Worm (Caenorhabditis elegans) whole organism, young adult: Measurements from ENCODE around the gene pqn-74.

Experiments used
- B0261.1 ChIP-seq: sonication (generic microtip); optimal IDR thresholded peaks from 2 replicates; lab custom pipeline; 2016; ENCODE audit warnings: mild to moderate bottlenecking, missing genetic modification characterization, moderate library complexity, missing compliant biosample characterization
- F23B12.7 ChIP-seq: sonication (generic microtip); optimal IDR thresholded peaks from 2 replicates; lab custom pipeline; 2017; ENCODE audit warnings: missing genetic modification characterization, mild to moderate bottlenecking, missing compliant biosample characterization, antibody characterized with exemption, moderate library complexity; ENCODE audit not compliant: insufficient read depth
- F49E8.2 ChIP-seq: sonication (generic microtip); optimal IDR thresholded peaks from 3 replicates; lab custom pipeline; 2017; ENCODE audit warnings: missing genetic modification characterization, mild to moderate bottlenecking, missing compliant biosample characterization, antibody characterized with exemption, moderate library complexity; ENCODE audit not compliant: insufficient read depth
- F57A8.1 ChIP-seq: fragments of 200-800 bp; sonication (Bioruptor generic); optimal IDR thresholded peaks from 2 replicates; lab custom pipeline; 2018; ENCODE audit warnings: mild to moderate bottlenecking, missing genetic modification characterization, moderate library complexity, missing compliant biosample characterization
- K12H6.12 ChIP-seq: fragments of 200-800 bp; sonication (Bioruptor generic); optimal IDR thresholded peaks from 2 replicates; lab custom pipeline; 2018; ENCODE audit warnings: mild to moderate bottlenecking, missing genetic modification characterization, missing compliant biosample characterization
- Y53F4B.3 ChIP-seq: fragments of 200-800 bp; sonication (Bioruptor generic); IDR thresholded peaks from 2 replicates; pipeline ENCODE4 v1.3.6; 2022; ENCODE audit warnings: missing genetic modification reagents, missing genetic modification characterization, missing compliant biosample characterization
- Y67H2A.10 ChIP-seq: fragments of 200-800 bp; sonication (Bioruptor generic); conservative IDR thresholded peaks from 2 replicates; pipeline ENCODE4 v1.3.6; 2022; ENCODE audit warnings: missing genetic modification reagents, missing genetic modification characterization, missing compliant biosample characterization
- Y79H2A.3 ChIP-seq: fragments of 200-800 bp; sonication (Bioruptor generic); conservative IDR thresholded peaks from 2 replicates; pipeline ENCODE4 v1.3.6; 2022; ENCODE audit warnings: missing genetic modification reagents, missing genetic modification characterization, missing compliant biosample characterization
- Y95B8A.8 ChIP-seq: fragments of 200-800 bp; sonication (Bioruptor generic); IDR thresholded peaks from 2 replicates; pipeline ENCODE4 v1.3.6; 2022; ENCODE audit warnings: missing genetic modification reagents, missing genetic modification characterization, missing compliant biosample characterization
- ZK185.1 ChIP-seq: sonication (generic microtip); optimal IDR thresholded peaks from 2 replicates; lab custom pipeline; 2016; ENCODE audit warnings: mild to moderate bottlenecking, missing genetic modification characterization, missing compliant biosample characterization; ENCODE audit not compliant: poor library complexity, severe bottlenecking
- ama-1 ChIP-seq, 3 experiments: fragments of 150-350 bp in 1 of 3; sonication (generic microtip) in 2 of 3; optimal IDR thresholded peaks; 2 replicates each; lab custom pipeline; 2014 to 2018; ENCODE audit warnings: missing biosample characterization in 2 of 3, missing genetic modification characterization in 2 of 3, missing genetic modification reagents in 2 of 3
- aptf-2 ChIP-seq: fragments of 200-800 bp; sonication (Bioruptor generic); conservative IDR thresholded peaks from 2 replicates; pipeline ENCODE4 v1.3.6; 2022; ENCODE audit warnings: missing genetic modification reagents, missing genetic modification characterization, missing compliant biosample characterization
- aptf-3 ChIP-seq: fragments of 200-800 bp; sonication (Bioruptor generic); IDR thresholded peaks from 2 replicates; pipeline ENCODE4 v1.3.6; 2022; ENCODE audit warnings: missing genetic modification characterization, missing compliant biosample characterization
- attf-3 ChIP-seq: fragments of 200-800 bp; sonication (Bioruptor generic); conservative IDR thresholded peaks from 2 replicates; pipeline ENCODE4 v1.3.6; 2022; ENCODE audit warnings: missing genetic modification reagents, missing genetic modification characterization, missing compliant biosample characterization
- cebp-2 ChIP-seq: fragments of 200-800 bp; sonication (Bioruptor generic); IDR thresholded peaks from 2 replicates; pipeline ENCODE4 v1.3.6; 2022; ENCODE audit warnings: missing genetic modification characterization, missing compliant biosample characterization
- ceh-91 ChIP-seq: fragments of 200-800 bp; sonication (Bioruptor generic); IDR thresholded peaks from 2 replicates; pipeline ENCODE4 v1.3.6; 2022; ENCODE audit warnings: missing genetic modification reagents, missing genetic modification characterization, missing compliant biosample characterization
- die-1 ChIP-seq: sonication (generic microtip); optimal IDR thresholded peaks from 2 replicates; lab custom pipeline; 2016; ENCODE audit warnings: missing genotype, mild to moderate bottlenecking, missing genetic modification characterization, missing compliant biosample characterization
- efl-1 ChIP-seq: fragments of 150-350 bp; optimal IDR thresholded peaks from 2 replicates; lab custom pipeline; 2014; ENCODE audit warnings: missing biosample characterization, missing genetic modification reagents, missing genetic modification characterization
- egl-18 ChIP-seq: fragments of 200-800 bp; sonication (Bioruptor generic); IDR thresholded peaks from 2 replicates; pipeline ENCODE4 v1.3.6; 2022; ENCODE audit warnings: missing genetic modification reagents, missing genetic modification characterization, missing compliant biosample characterization
- fkh-3 ChIP-seq: sonication (generic microtip); optimal IDR thresholded peaks from 2 replicates; lab custom pipeline; 2016; ENCODE audit warnings: mild to moderate bottlenecking, missing genetic modification characterization, missing compliant biosample characterization
- him-1 ChIP-seq: sonication (generic microtip); optimal IDR thresholded peaks from 2 replicates; lab custom pipeline; 2016; ENCODE audit warnings: missing genotype, missing genetic modification reagents, missing genetic modification characterization, missing compliant biosample characterization
- hlh-26 ChIP-seq: fragments of 200-800 bp; sonication (Bioruptor generic); conservative IDR thresholded peaks from 2 replicates; pipeline ENCODE4 v1.3.6; 2022; ENCODE audit warnings: missing genetic modification reagents, missing genetic modification characterization, missing compliant biosample characterization
- hmg-1.2 ChIP-seq: fragments of 200-800 bp; sonication (Bioruptor generic); IDR thresholded peaks from 2 replicates; pipeline ENCODE4 v1.3.6; 2022; ENCODE audit warnings: missing genetic modification reagents, missing genetic modification characterization, missing compliant biosample characterization
- hrde-1 ChIP-seq: sonication (generic microtip); optimal IDR thresholded peaks from 2 replicates; lab custom pipeline; 2016; ENCODE audit warnings: missing genetic modification characterization, mild to moderate bottlenecking, missing compliant biosample characterization, moderate library complexity, missing genotype, missing genetic modification reagents, borderline replicate concordance
- hsf-1 ChIP-seq: fragments of 200-800 bp; sonication (Bioruptor generic); IDR thresholded peaks from 2 replicates; pipeline ENCODE4 v1.3.6; 2022; ENCODE audit warnings: missing genetic modification reagents, missing genetic modification characterization, missing compliant biosample characterization
- lin-54 ChIP-seq: fragments of 200-800 bp; sonication (Bioruptor generic); optimal IDR thresholded peaks from 2 replicates; lab custom pipeline; 2018; ENCODE audit warnings: mild to moderate bottlenecking, missing genetic modification characterization, missing compliant biosample characterization
- lsl-1 ChIP-seq: fragments of 200-800 bp; sonication (Bioruptor generic); optimal IDR thresholded peaks from 2 replicates; lab custom pipeline; 2018; ENCODE audit warnings: mild to moderate bottlenecking, missing genetic modification characterization, moderate library complexity, missing compliant biosample characterization
- lsy-27 ChIP-seq: sonication (generic microtip); optimal IDR thresholded peaks from 2 replicates; lab custom pipeline; 2017; ENCODE audit warnings: missing genetic modification characterization, mild to moderate bottlenecking, missing compliant biosample characterization, antibody characterized with exemption, missing genotype, borderline replicate concordance; ENCODE audit not compliant: insufficient read depth
- madf-3 ChIP-seq: fragments of 200-800 bp; sonication (Bioruptor generic); IDR thresholded peaks from 2 replicates; pipeline ENCODE4 v1.3.6; 2022; ENCODE audit warnings: missing genetic modification reagents, missing genetic modification characterization, missing compliant biosample characterization
- madf-8 ChIP-seq: fragments of 200-800 bp; sonication (Bioruptor generic); conservative IDR thresholded peaks from 2 replicates; pipeline ENCODE4 v1.3.6; 2022; ENCODE audit warnings: missing genetic modification reagents, missing genetic modification characterization, missing compliant biosample characterization
- nfya-2 ChIP-seq: fragments of 200-800 bp; sonication (Bioruptor generic); IDR thresholded peaks from 2 replicates; pipeline ENCODE4 v1.3.6; 2022; ENCODE audit warnings: missing genetic modification reagents, missing genetic modification characterization, missing compliant biosample characterization
- nfyb-1 ChIP-seq: fragments of 200-800 bp; sonication (Bioruptor generic); IDR thresholded peaks from 2 replicates; pipeline ENCODE4 v1.3.6; 2022; ENCODE audit warnings: missing genetic modification reagents, missing genetic modification characterization, missing compliant biosample characterization
- nhr-120 ChIP-seq: fragments of 200-800 bp; sonication (Bioruptor generic); IDR thresholded peaks from 2 replicates; pipeline ENCODE4 v1.3.6; 2022; ENCODE audit warnings: missing genetic modification characterization, missing compliant biosample characterization
- nhr-179 ChIP-seq: sonication (generic microtip); optimal IDR thresholded peaks from 2 replicates; lab custom pipeline; 2016; ENCODE audit warnings: mild to moderate bottlenecking, missing genetic modification characterization, missing compliant biosample characterization
- repo-1 ChIP-seq: sonication (generic microtip); optimal IDR thresholded peaks from 2 replicates; lab custom pipeline; 2017; ENCODE audit warnings: mild to moderate bottlenecking, missing genetic modification characterization, missing compliant biosample characterization
- snpc-3.4 ChIP-seq: sonication (generic microtip); optimal IDR thresholded peaks from 2 replicates; lab custom pipeline; 2017; ENCODE audit warnings: missing genetic modification characterization, mild to moderate bottlenecking, missing compliant biosample characterization, antibody characterized with exemption, moderate library complexity, missing genotype, missing genetic modification reagents
- snpc-4 ChIP-seq, 5 experiments: fragments of 150-350 bp in 1 of 5; sonication (generic microtip) in 4 of 5; optimal IDR thresholded peaks; 2 replicates each; lab custom pipeline; 2014 to 2018; ENCODE audit warnings: missing genetic modification characterization in 5 of 5, missing biosample characterization in 3 of 5, antibody characterized with exemption in 2 of 5, mild to moderate bottlenecking in 2 of 5, missing compliant biosample characterization in 2 of 5, missing genotype in 2 of 5, moderate library complexity in 2 of 5, missing genetic modification reagents in 1 of 5
- somi-1 ChIP-seq: fragments of 200-800 bp; sonication (Bioruptor generic); optimal IDR thresholded peaks from 2 replicates; lab custom pipeline; 2018; ENCODE audit warnings: mild to moderate bottlenecking, missing genetic modification characterization, missing compliant biosample characterization
- tbp1 ChIP-seq: fragments of 200-800 bp; sonication (Bioruptor generic); optimal IDR thresholded peaks from 2 replicates; lab custom pipeline; 2018; ENCODE audit warnings: mild to moderate bottlenecking, missing genetic modification characterization, missing compliant biosample characterization
- tbx-9 ChIP-seq: sonication (generic microtip); optimal IDR thresholded peaks from 2 replicates; lab custom pipeline; 2016; ENCODE audit warnings: borderline replicate concordance, missing genetic modification characterization, inconsistent platforms, missing compliant biosample characterization
- tlf-1 ChIP-seq: fragments of 200-800 bp; sonication (Bioruptor generic); optimal IDR thresholded peaks from 2 replicates; lab custom pipeline; 2018; ENCODE audit warnings: mild to moderate bottlenecking, missing genetic modification characterization, missing compliant biosample characterization
- unc-130 ChIP-seq: sonication (generic microtip); optimal IDR thresholded peaks from 2 replicates; lab custom pipeline; 2016; ENCODE audit warnings: missing genetic modification reagents, missing genetic modification characterization, missing compliant biosample characterization
- ztf-6 ChIP-seq: fragments of 200-800 bp; sonication (Bioruptor generic); IDR thresholded peaks from 2 replicates; pipeline ENCODE4 v1.3.6; 2022; ENCODE audit warnings: missing genetic modification reagents, missing genetic modification characterization, missing compliant biosample characterization

pqn-74 gene

ce11 chrIV:13300109-13300508 lies 31.1 kb downstream of the pqn-74 start, which contains the start of gene kdp-1 (continued):
- TF ChIP-seq nfya-2 (GFP tag; lab: Robert Waterston, UW) (0 out of 2 replicates have a peak, but pooled peaks have one; percentile 60), F57A8.1 (GFP tag; lab: Kevin White, UChicago) (no peak), tlf-1 (GFP tag; lab: Kevin White, UChicago) (no peak), B0261.1 (tag; lab: Kevin White, UChicago) (no peak), hmg-1.2 (GFP tag; lab: Robert Waterston, UW) (no peak), attf-3 (no peak), ztf-6 (GFP tag; lab: Robert Waterston, UW) (no peak), hlh-26 (no peak), snpc-4 (GFP tag; optimal IDR thresholded peaks at IDR 0.05; lab: Kevin White, UChicago) (no peak), snpc-4 (tag; optimal IDR thresholded peaks at IDR 0.05; lab: Kevin White, UChicago) (peak in 1 of 4 experiments; percentile 45), aptf-3 (GFP tag; lab: Robert Waterston, UW) (0 out of 2 replicates have a peak, but pooled peaks have one; percentile 16), F23B12.7 (tag; lab: Kevin White, UChicago) (no peak), K12H6.12 (tag; lab: Kevin White, UChicago) (no peak), snpc-3.4 (tag; lab: Kevin White, UChicago) (no peak), nhr-179 (tag; lab: Kevin White, UChicago) (no peak), madf-3 (0 out of 2 replicates have a peak, but pooled peaks have one; percentile 72), hsf-1 (no peak), ZK185.1 (tag; lab: Kevin White, UChicago) (no peak), unc-130 (no peak), Y67H2A.10 (GFP tag; lab: Robert Waterston, UW) (no peak), Y53F4B.3 (no peak), Y79H2A.3 (no peak), ama-1 (optimal IDR thresholded peaks at IDR 0.05; lab: Kevin White, UChicago) (no peak), ama-1 (GFP tag; optimal IDR thresholded peaks at IDR 0.05; lab: Kevin White, UChicago) (no peak), madf-8 (GFP tag; lab: Robert Waterston, UW) (no peak), F49E8.2 (peak; percentile 34), lsy-27 (tag; lab: Kevin White, UChicago) (no peak), lsl-1 (GFP tag; lab: Kevin White, UChicago) (no peak), nfyb-1 (0 out of 2 replicates have a peak, but pooled peaks have one; percentile 31), lin-54 (GFP tag; lab: Kevin White, UChicago) (no peak), tbp1 (GFP tag; lab: Kevin White, UChicago) (no peak), tbx-9 (tag; lab: Kevin White, UChicago) (no peak), repo-1 (peak; percentile 62)
- TF ChIP-seq, all 124 proteins: peak for 17

- TF ChIP-seq nhr-120 (GFP tag; lab: Robert Waterston, UW) (no peak), fkh-3 (no peak), hrde-1 (tag; lab: Kevin White, UChicago) (no peak), cebp-2 (GFP tag; lab: Robert Waterston, UW) (no peak), die-1 (tag; lab: Kevin White, UChicago) (no peak), ztf-6 (GFP tag; lab: Robert Waterston, UW) (no peak), efl-1 (no peak), nfyb-1 (no peak), aptf-2 (GFP tag; lab: Robert Waterston, UW) (no peak), ceh-91 (no peak), hmg-1.2 (GFP tag; lab: Robert Waterston, UW) (no peak), nhr-179 (tag; lab: Kevin White, UChicago) (no peak), somi-1 (GFP tag; lab: Kevin White, UChicago) (no peak), Y95B8A.8 (GFP tag; lab: Robert Waterston, UW) (no peak), him-1 (tag; lab: Kevin White, UChicago) (no peak), egl-18 (GFP tag; lab: Robert Waterston, UW) (no peak)
- TF ChIP-seq, all 124 proteins: peak for 0
Measured at ce11 chrIV:13299648-13300047, 31.6 kb downstream of the pqn-74 start.
